Worm (Caenorhabditis elegans): ENCODE data around the gene srz-38.

- no peak for TF ChIP-seq egl-18 (GFP tag; IDR thresholded peaks at IDR 0.05)
- TF ChIP-seq ceh-79 (tag; optimal IDR thresholded peaks at IDR 0.05): no peak
- TF ChIP-seq K11D2.4 (GFP tag; IDR thresholded peaks at IDR 0.05): no peak
- TF ChIP-seq F49E8.2 (tag; optimal IDR thresholded peaks at IDR 0.05; ENCODE audit: insufficient read depth): no peak
- TF ChIP-seq egl-44 (GFP tag; IDR thresholded peaks at IDR 0.05): no peak
- no peak for TF ChIP-seq snpc-4 (GFP tag; optimal IDR thresholded peaks at IDR 0.05)
- no peak for TF ChIP-seq snpc-4 (tag; optimal IDR thresholded peaks at IDR 0.05)
- no peak for TF ChIP-seq lin-26 (GFP tag; IDR thresholded peaks at IDR 0.05)
- no peak for TF ChIP-seq F39B2.1 (GFP tag; IDR thresholded peaks at IDR 0.05)
Measured at ce11 chrIV:16320410-16320809, 14.7 kb upstream of the srz-38 start, which contains the start of gene K03D3.5.
